Fruit fly (Drosophila melanogaster) whole organism, embryonic: ENCODE measurements around the gene CG31792.
A peak's percentile ranks its signal among the peaks of the same experiment; 100 is the strongest.

Experiments used
- Ada2b ChIP-seq: fragments of 200-800 bp; sonication (Bioruptor generic); IDR thresholded peaks from 2 replicates; pipeline ENCODE4 v1.3.6; 2022; ENCODE audit warnings: missing biosample characterization, missing genetic modification characterization
- Aef1 ChIP-seq: fragments of 200-800 bp; sonication (Bioruptor generic); IDR thresholded peaks from 3 replicates; pipeline ENCODE4 v1.3.6; 2022; ENCODE audit warnings: missing biosample characterization, missing genetic modification characterization
- Atf-2 ChIP-seq: fragments of 200-800 bp; sonication (Bioruptor generic); optimal IDR thresholded peaks from 2 replicates; lab custom pipeline; 2016; ENCODE audit warnings: missing biosample characterization, missing genetic modification characterization
- Blimp-1 ChIP-seq: fragments of 200-800 bp; sonication (Bioruptor generic); optimal IDR thresholded peaks from 3 replicates; lab custom pipeline; 2018; ENCODE audit warnings: missing biosample characterization, missing genetic modification characterization, mild to moderate bottlenecking, moderate library complexity, missing genetic modification reagents
- BtbVII ChIP-seq: fragments of 200-800 bp; sonication (Bioruptor generic); optimal IDR thresholded peaks from 3 replicates; lab custom pipeline; 2017; ENCODE audit warnings: missing biosample characterization, mild to moderate bottlenecking, missing genetic modification characterization
- C15 ChIP-seq: fragments of 200-800 bp; sonication (Bioruptor generic); IDR thresholded peaks from 3 replicates; pipeline ENCODE4 v1.3.6; 2022; ENCODE audit warnings: missing biosample characterization, missing genetic modification characterization
- CG10147 ChIP-seq: fragments of 200-800 bp; sonication (Bioruptor generic); optimal IDR thresholded peaks from 2 replicates; lab custom pipeline; 2019; ENCODE audit warnings: missing biosample characterization, mild to moderate bottlenecking, missing genetic modification characterization, moderate library complexity
- CG10274 ChIP-seq: fragments of 200-800 bp; sonication (Bioruptor generic); optimal IDR thresholded peaks from 3 replicates; lab custom pipeline; 2017; ENCODE audit warnings: missing biosample characterization, mild to moderate bottlenecking, missing genetic modification characterization
- CG12659 ChIP-seq: fragments of 200-800 bp; sonication (Bioruptor generic); optimal IDR thresholded peaks from 3 replicates; lab custom pipeline; 2017; ENCODE audit warnings: mild to moderate bottlenecking, missing biosample characterization, missing genetic modification reagents, missing genetic modification characterization
- CG14050 ChIP-seq: fragments of 200-800 bp; sonication (Bioruptor generic); IDR thresholded peaks from 3 replicates; pipeline ENCODE4 v1.3.6; 2022; ENCODE audit warnings: missing biosample characterization, missing genetic modification characterization
- CG14710 ChIP-seq: fragments of 200-800 bp; sonication (Bioruptor generic); optimal IDR thresholded peaks from 3 replicates; lab custom pipeline; 2019; ENCODE audit warnings: missing biosample characterization, mild to moderate bottlenecking, missing genetic modification characterization, moderate library complexity
- CG15073 ChIP-seq: fragments of 200-800 bp; sonication (Bioruptor generic); optimal IDR thresholded peaks from 2 replicates; lab custom pipeline; 2016; ENCODE audit warnings: missing biosample characterization, missing genetic modification characterization
- CG4707 ChIP-seq: fragments of 200-800 bp; sonication (Bioruptor generic); optimal IDR thresholded peaks from 2 replicates; lab custom pipeline; 2018; ENCODE audit warnings: missing biosample characterization, mild to moderate bottlenecking, missing genetic modification characterization, moderate library complexity
- CG5180 ChIP-seq: fragments of 200-800 bp; sonication (Bioruptor generic); optimal IDR thresholded peaks from 3 replicates; lab custom pipeline; 2017; ENCODE audit warnings: missing biosample characterization, missing genetic modification characterization, mild to moderate bottlenecking, moderate library complexity, missing genetic modification reagents
- CG6765 ChIP-seq: fragments of 200-800 bp; sonication (Bioruptor generic); optimal IDR thresholded peaks from 3 replicates; lab custom pipeline; 2017; ENCODE audit warnings: missing biosample characterization, mild to moderate bottlenecking, missing genetic modification characterization
- CG8089 ChIP-seq: fragments of 200-800 bp; sonication (Bioruptor generic); optimal IDR thresholded peaks from 3 replicates; lab custom pipeline; 2016; ENCODE audit warnings: missing biosample characterization, missing genetic modification characterization
- CG8478 ChIP-seq: fragments of >200 bp; optimal IDR thresholded peaks from 2 replicates; lab custom pipeline; 2018
- CrebB ChIP-seq: fragments of 200-800 bp; sonication (Bioruptor generic); optimal IDR thresholded peaks from 3 replicates; lab custom pipeline; 2018; ENCODE audit warnings: missing biosample characterization, mild to moderate bottlenecking, missing genetic modification characterization
- D19B ChIP-seq: fragments of 200-800 bp; sonication (Bioruptor generic); optimal IDR thresholded peaks from 2 replicates; lab custom pipeline; 2017; ENCODE audit warnings: missing biosample characterization, mild to moderate bottlenecking, missing genetic modification characterization
- Dbx ChIP-seq: fragments of 200-800 bp; sonication (Bioruptor generic); IDR thresholded peaks from 3 replicates; pipeline ENCODE4 v1.3.6; 2022; ENCODE audit warnings: missing biosample characterization, missing genetic modification characterization
- Deaf1 ChIP-seq: fragments of 200-800 bp; optimal IDR thresholded peaks from 3 replicates; lab custom pipeline; 2019; ENCODE audit warnings: missing biosample characterization, mild to moderate bottlenecking, missing genetic modification characterization, moderate library complexity
- Dfd ChIP-seq, 2 experiments: fragments of >200 bp; optimal IDR thresholded peaks; 2 replicates each; lab custom pipeline; 2017; ENCODE audit warnings: missing biosample characterization in 2 of 2, missing genetic modification characterization in 2 of 2
- HLH54F ChIP-seq: fragments of 200-800 bp; sonication (Bioruptor generic); optimal IDR thresholded peaks from 3 replicates; lab custom pipeline; 2016; ENCODE audit warnings: missing biosample characterization, missing genetic modification characterization
- Hand ChIP-seq: fragments of 200-800 bp; sonication (Bioruptor generic); optimal IDR thresholded peaks from 2 replicates; lab custom pipeline; 2017; ENCODE audit warnings: mild to moderate bottlenecking, missing biosample characterization, missing genetic modification reagents, missing genetic modification characterization
- HmgD ChIP-seq: fragments of 200-800 bp; sonication (Bioruptor generic); optimal IDR thresholded peaks from 3 replicates; lab custom pipeline; 2016; ENCODE audit warnings: missing biosample characterization, missing genetic modification characterization
- Hmx ChIP-seq: fragments of 200-800 bp; sonication (Bioruptor generic); optimal IDR thresholded peaks from 2 replicates; lab custom pipeline; 2016; ENCODE audit warnings: missing biosample characterization, missing genetic modification characterization
- Hr78 ChIP-seq, 2 experiments: fragments of 200-800 bp in 1 of 2; fragments of >200 bp in 1 of 2; sonication (Bioruptor generic) in 1 of 2; optimal IDR thresholded peaks; 2 replicates each; lab custom pipeline; 2017 to 2019; ENCODE audit warnings: missing biosample characterization in 2 of 2, missing genetic modification characterization in 2 of 2, mild to moderate bottlenecking in 1 of 2, moderate library complexity in 1 of 2
- Lhr ChIP-seq: fragments of 200-800 bp; sonication (Bioruptor generic); optimal IDR thresholded peaks from 3 replicates; lab custom pipeline; 2017; ENCODE audit warnings: mild to moderate bottlenecking, missing biosample characterization, missing genetic modification reagents, missing genetic modification characterization
- Neu2 ChIP-seq: fragments of 200-800 bp; sonication (Bioruptor generic); optimal IDR thresholded peaks from 3 replicates; lab custom pipeline; 2016; ENCODE audit warnings: missing biosample characterization, missing genetic modification characterization, borderline replicate concordance
- Side ChIP-seq: fragments of 200-800 bp; sonication (Bioruptor generic); optimal IDR thresholded peaks from 2 replicates; lab custom pipeline; 2016; ENCODE audit warnings: missing biosample characterization, missing genetic modification characterization
- abd-A ChIP-seq: fragments of 200-800 bp; sonication (Bioruptor generic); optimal IDR thresholded peaks from 3 replicates; lab custom pipeline; 2019; ENCODE audit warnings: missing biosample characterization, mild to moderate bottlenecking, missing genetic modification characterization, moderate library complexity
- br ChIP-seq: fragments of >200 bp; optimal IDR thresholded peaks from 2 replicates; lab custom pipeline; 2017
- btn ChIP-seq: fragments of 200-800 bp; sonication (Bioruptor generic); optimal IDR thresholded peaks from 2 replicates; lab custom pipeline; 2016; ENCODE audit warnings: missing biosample characterization, missing genetic modification characterization
- cas ChIP-seq: fragments of 200-800 bp; sonication (Bioruptor generic); IDR thresholded peaks from 2 replicates; pipeline ENCODE4 v1.3.6; 2022; ENCODE audit warnings: missing biosample characterization, missing genetic modification characterization
- dm ChIP-seq: fragments of 200-800 bp; sonication (Bioruptor generic); optimal IDR thresholded peaks from 3 replicates; lab custom pipeline; 2016; ENCODE audit warnings: missing biosample characterization, missing genetic modification characterization
- fd3F ChIP-seq: fragments of 200-800 bp; sonication (Bioruptor generic); optimal IDR thresholded peaks from 2 replicates; lab custom pipeline; 2018; ENCODE audit warnings: missing biosample characterization, mild to moderate bottlenecking, missing genetic modification characterization, moderate library complexity
- hbn ChIP-seq: fragments of 200-800 bp; sonication (Bioruptor generic); IDR thresholded peaks from 2 replicates; pipeline ENCODE4 v1.3.6; 2022; ENCODE audit warnings: missing biosample characterization, missing genetic modification characterization; ENCODE audit not compliant: partially characterized antibody
- her ChIP-seq: fragments of 200-800 bp; sonication (Bioruptor generic); optimal IDR thresholded peaks from 2 replicates; lab custom pipeline; 2016; ENCODE audit warnings: missing biosample characterization, missing genetic modification characterization
- hth ChIP-seq: fragments of >200 bp; optimal IDR thresholded peaks from 2 replicates; lab custom pipeline; 2017; ENCODE audit warnings: inconsistent platforms
- kah ChIP-seq: fragments of 200-800 bp; sonication (Bioruptor generic); optimal IDR thresholded peaks from 2 replicates; lab custom pipeline; 2018; ENCODE audit warnings: missing biosample characterization, mild to moderate bottlenecking, missing genetic modification characterization
- nerfin-1 ChIP-seq: fragments of 200-800 bp; sonication (Bioruptor generic); optimal IDR thresholded peaks from 3 replicates; lab custom pipeline; 2019; ENCODE audit warnings: missing biosample characterization, mild to moderate bottlenecking, missing genetic modification characterization, moderate library complexity
- odd ChIP-seq: fragments of 200-800 bp; sonication (Bioruptor generic); optimal IDR thresholded peaks from 2 replicates; lab custom pipeline; 2017; ENCODE audit warnings: missing biosample characterization, mild to moderate bottlenecking, missing genetic modification characterization
- pita ChIP-seq: fragments of 200-800 bp; sonication (Bioruptor generic); optimal IDR thresholded peaks from 2 replicates; lab custom pipeline; 2017; ENCODE audit warnings: missing biosample characterization, mild to moderate bottlenecking, missing genetic modification characterization
- row ChIP-seq: fragments of 200-800 bp; sonication (Bioruptor generic); IDR thresholded peaks from 3 replicates; pipeline ENCODE4 v1.3.6; 2022; ENCODE audit warnings: missing biosample characterization, missing genetic modification characterization
- shn ChIP-seq: fragments of 200-800 bp; sonication (Bioruptor generic); optimal IDR thresholded peaks from 3 replicates; lab custom pipeline; 2016; ENCODE audit warnings: missing biosample characterization, missing genetic modification characterization
- slou ChIP-seq: fragments of 200-800 bp; sonication (Bioruptor generic); optimal IDR thresholded peaks from 3 replicates; lab custom pipeline; 2016; ENCODE audit warnings: missing biosample characterization, missing genetic modification characterization
- slp2 ChIP-seq: fragments of 200-800 bp; sonication (Bioruptor generic); optimal IDR thresholded peaks from 2 replicates; lab custom pipeline; 2016; ENCODE audit warnings: missing biosample characterization, missing genetic modification characterization
- tgo ChIP-seq: fragments of 200-800 bp; sonication (Bioruptor generic); IDR thresholded peaks from 3 replicates; pipeline ENCODE4 v1.3.6; 2022; ENCODE audit warnings: missing biosample characterization, missing genetic modification characterization
- trem ChIP-seq: fragments of 200-800 bp; optimal IDR thresholded peaks from 3 replicates; lab custom pipeline; 2019; ENCODE audit warnings: missing biosample characterization, mild to moderate bottlenecking, missing genetic modification characterization, moderate library complexity
- unc-4 ChIP-seq: fragments of 200-800 bp; sonication (Bioruptor generic); IDR thresholded peaks from 2 replicates; pipeline ENCODE4 v1.3.6; 2022; ENCODE audit warnings: missing biosample characterization, missing genetic modification characterization; ENCODE audit not compliant: partially characterized antibody
- wek ChIP-seq: fragments of 200-800 bp; sonication (Bioruptor generic); optimal IDR thresholded peaks from 3 replicates; lab custom pipeline; 2018; ENCODE audit warnings: missing biosample characterization, mild to moderate bottlenecking, missing genetic modification characterization, moderate library complexity

CG31792 gene

DNA sequence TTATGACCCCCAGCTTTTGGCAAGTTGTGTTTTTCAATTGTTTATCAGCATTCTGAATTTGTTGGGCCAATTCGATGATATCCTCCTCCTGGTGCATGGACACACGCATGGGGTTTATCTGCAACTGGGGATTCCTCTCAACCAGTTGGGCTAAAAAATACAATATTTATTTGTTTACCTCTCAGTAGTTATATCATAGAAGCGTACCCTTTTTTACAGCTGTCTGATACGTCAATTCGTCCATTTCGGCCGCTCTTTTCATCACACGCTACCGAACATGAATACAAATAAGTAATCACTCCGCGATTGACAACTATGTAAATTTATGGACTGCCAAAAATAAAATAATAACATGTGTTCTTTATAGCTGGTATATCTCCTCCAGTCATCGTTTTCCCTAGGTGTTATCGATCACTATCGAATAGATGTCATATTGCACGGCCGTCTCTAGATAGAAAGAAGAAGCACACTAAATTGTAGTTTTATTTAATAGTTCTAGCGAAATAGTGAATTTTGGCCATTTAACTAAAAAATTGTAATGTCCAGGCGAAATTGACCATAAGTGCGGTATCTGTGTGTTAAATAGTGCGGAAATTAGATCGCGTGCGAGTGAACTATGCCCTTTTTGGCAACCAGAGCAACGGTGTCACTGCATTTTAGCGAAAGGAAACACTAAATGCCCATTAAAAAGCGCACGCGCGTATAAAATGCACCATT is 37.1 kb downstream of the CG31792 start, which contains the start of the genes mib2 and CG31800 (continued):
- peak; percentile 44; the same call in 1 of the 3 replicates for TF ChIP-seq row (GFP tag; lab: Robert Waterston, UW)
- TF ChIP-seq kah (GFP tag; lab: Kevin White, UChicago): no peak
- TF ChIP-seq slou (GFP tag; lab: Kevin White, UChicago): no peak
- no peak for TF ChIP-seq br
- TF ChIP-seq her (GFP tag; lab: Kevin White, UChicago): no peak
- no peak for TF ChIP-seq CG8089 (GFP tag; lab: Kevin White, UChicago)
- peak; percentile 32 for TF ChIP-seq CG10147
- no peak for TF ChIP-seq Hand (GFP tag; lab: Kevin White, UChicago)
- no peak for TF ChIP-seq Ada2b (GFP tag; lab: Robert Waterston, UW)
- no peak for TF ChIP-seq C15 (GFP tag; lab: Robert Waterston, UW)
- no peak for TF ChIP-seq CrebB (tag; lab: Kevin White, UChicago)
- TF ChIP-seq cas (GFP tag; lab: Robert Waterston, UW): no peak
- TF ChIP-seq Aef1 (GFP tag; lab: Robert Waterston, UW): no peak
- TF ChIP-seq unc-4: peak; percentile 79
- peak; percentile 27 for TF ChIP-seq CG14710 (tag; lab: Kevin White, UChicago)
- TF ChIP-seq nerfin-1 (tag; lab: Kevin White, UChicago): no peak
- no peak for TF ChIP-seq tgo
- no peak for TF ChIP-seq odd (GFP tag; lab: Kevin White, UChicago)
- no peak for TF ChIP-seq Atf-2 (GFP tag; lab: Kevin White, UChicago)
- no peak for TF ChIP-seq Neu2
- TF ChIP-seq D19B (GFP tag; lab: Kevin White, UChicago): no peak
- no peak for TF ChIP-seq CG5180 (GFP tag; lab: Kevin White, UChicago)
- TF ChIP-seq abd-A: peak; percentile 74
- no peak for TF ChIP-seq HLH54F (GFP tag; lab: Kevin White, UChicago)
- TF ChIP-seq Hmx (GFP tag; lab: Kevin White, UChicago): no peak
- TF ChIP-seq CG15073 (GFP tag; lab: Kevin White, UChicago): no peak
- peak; percentile 40 for TF ChIP-seq CG12659 (GFP tag; lab: Kevin White, UChicago)
- TF ChIP-seq shn (GFP tag; lab: Kevin White, UChicago): no peak
- TF ChIP-seq slp2: no peak
- TF ChIP-seq hbn (GFP tag; lab: Robert Waterston, UW): peak; percentile 55
- TF ChIP-seq CG10274 (GFP tag; lab: Kevin White, UChicago): no peak
- TF ChIP-seq HmgD (GFP tag; lab: Kevin White, UChicago): no peak
- no peak for TF ChIP-seq CG8478
- TF ChIP-seq CG6765 (GFP tag; lab: Kevin White, UChicago): no peak
- no peak for TF ChIP-seq wek
- no peak for TF ChIP-seq hth (lab: Kevin White, UChicago)
- no peak for TF ChIP-seq Dfd (GFP tag; optimal IDR thresholded peaks at IDR 0.05; lab: Kevin White, UChicago)
- TF ChIP-seq Deaf1 (tag; lab: Kevin White, UChicago): no peak
- TF ChIP-seq Side (GFP tag; lab: Kevin White, UChicago): no peak
- TF ChIP-seq btn (GFP tag; lab: Kevin White, UChicago): no peak
- no peak for TF ChIP-seq CG4707 (GFP tag; lab: Kevin White, UChicago)
- no peak for TF ChIP-seq BtbVII
- TF ChIP-seq CG14050: no peak
- no peak for TF ChIP-seq Hr78 (GFP tag; optimal IDR thresholded peaks at IDR 0.05; lab: Kevin White, UChicago)
- no peak for TF ChIP-seq Lhr (GFP tag; lab: Kevin White, UChicago)
- TF ChIP-seq Blimp-1 (GFP tag; lab: Kevin White, UChicago): no peak
- TF ChIP-seq dm (GFP tag; lab: Kevin White, UChicago): peak; percentile 57
- no peak for TF ChIP-seq Dbx (GFP tag; lab: Robert Waterston, UW)
- no peak for TF ChIP-seq fd3F (GFP tag; lab: Kevin White, UChicago)
- no peak for TF ChIP-seq pita (GFP tag; lab: Kevin White, UChicago)
- peak; percentile 58 for TF ChIP-seq trem
